Worm (Caenorhabditis elegans): Measurements from ENCODE around the gene F53A9.3.

- TF ChIP-seq ztf-29 (GFP tag; IDR thresholded peaks at IDR 0.05) (no peak), ref-1 (GFP tag; conservative IDR thresholded peaks at IDR 0.05) (no peak), tab-1 (GFP tag; IDR thresholded peaks at IDR 0.05) (no peak), cog-1 (tag; optimal IDR thresholded peaks at IDR 0.05) (no peak), T22C8.4 (GFP tag; IDR thresholded peaks at IDR 0.05) (no peak), flt-1 (GFP tag; IDR thresholded peaks at IDR 0.05) (no peak), klf-2 (GFP tag; conservative IDR thresholded peaks at IDR 0.05) (no peak)
Observed at ce11 chrX:8660319-8660718, 47.8 kb upstream of the F53A9.3 start, which contains the start of gene rig-1.
